Fruit fly (Drosophila melanogaster): Measurements from ENCODE around the gene vrs.

The vrs gene

dm6 chr3R:12413274-12413958, 34.0 kb upstream of the vrs start, which contains the start of the genes Dip-C and pps (continued):
- TF ChIP-seq Tbp (GFP tag; optimal IDR thresholded peaks at IDR 0.05): no peak
- peak; percentile 70 for TF ChIP-seq CG34224 (GFP tag; IDR thresholded peaks at IDR 0.05; ENCODE audit: partially characterized antibody)
- TF ChIP-seq jumu (GFP tag; optimal IDR thresholded peaks at IDR 0.05): no peak
- peak; percentile 40 for TF ChIP-seq nmo (GFP tag; optimal IDR thresholded peaks at IDR 0.05)
- TF ChIP-seq Ets65A (GFP tag): peak; percentile 22
- TF ChIP-seq gfzf (GFP tag; optimal IDR thresholded peaks at IDR 0.05): peak; percentile 80
- TF ChIP-seq BEAF-32 (GFP tag; optimal IDR thresholded peaks at IDR 0.05): peak; percentile 82
- no peak for TF ChIP-seq Ptx1 (GFP tag; IDR thresholded peaks at IDR 0.05)
- peak; percentile 58; the same call in 2 of the 3 replicates for TF ChIP-seq vnd (GFP tag; IDR thresholded peaks at IDR 0.05; ENCODE audit: partially characterized antibody)
- no peak for TF ChIP-seq CG31441 (GFP tag; IDR thresholded peaks at IDR 0.05)
- no peak for TF ChIP-seq jing (GFP tag; optimal IDR thresholded peaks at IDR 0.05)
- no peak for TF ChIP-seq lov (optimal IDR thresholded peaks at IDR 0.05)
- TF ChIP-seq lov (GFP tag; IDR thresholded peaks at IDR 0.05): no peak
- no peak for TF ChIP-seq HLH3B (GFP tag; IDR thresholded peaks at IDR 0.05)
- peak; percentile 37 for TF ChIP-seq CG8924 (tag; optimal IDR thresholded peaks at IDR 0.05)
- TF ChIP-seq YL-1 (GFP tag; optimal IDR thresholded peaks at IDR 0.05): peak; percentile 84
- TF ChIP-seq Dll (GFP tag; IDR thresholded peaks at IDR 0.05; ENCODE audit: partially characterized antibody): peak; percentile 75
- TF ChIP-seq hb (GFP tag; IDR thresholded peaks at IDR 0.05; ENCODE audit: partially characterized antibody): peak; percentile 40; the same call in 1 of the 3 replicates
- no peak for TF ChIP-seq CG10267 (tag; optimal IDR thresholded peaks at IDR 0.05)
- TF ChIP-seq ab (GFP tag; optimal IDR thresholded peaks at IDR 0.05): no peak

dm6 chr3R:12422379-12422975, 25.0 kb upstream of the vrs start, which contains the start of the genes Scgbeta and CG17202:
Gene Scgbeta (minus strand): TSS chr3R:12422429.
Gene CG17202 (plus strand): TSS chr3R:12422768.
- TF ChIP-seq CG12942 (GFP tag; optimal IDR thresholded peaks at IDR 0.05) (no peak), Vsx1 (GFP tag; optimal IDR thresholded peaks at IDR 0.05) (no peak), CG9727 (GFP tag; optimal IDR thresholded peaks at IDR 0.05) (no peak), CG13624 (GFP tag; optimal IDR thresholded peaks at IDR 0.05) (peak; percentile 30), CG14014 (GFP tag; IDR thresholded peaks at IDR 0.05) (peak; percentile 35; the same call in 1 of the 2 replicates), Gug (GFP tag; IDR thresholded peaks at IDR 0.05) (no peak), CG8089 (GFP tag; optimal IDR thresholded peaks at IDR 0.05) (no peak), Sin3A (optimal IDR thresholded peaks at IDR 0.05) (peak; percentile 59), otp (GFP tag; IDR thresholded peaks at IDR 0.05) (peak; percentile 37; the same call in 1 of the 3 replicates), MESR4 (GFP tag; optimal IDR thresholded peaks at IDR 0.05) (peak; percentile 75), Dek (tag; optimal IDR thresholded peaks at IDR 0.05) (peak; percentile 32), CG18599 (GFP tag; optimal IDR thresholded peaks at IDR 0.05) (no peak), CG18476 (GFP tag; optimal IDR thresholded peaks at IDR 0.05) (no peak), Sry-δ (GFP tag; optimal IDR thresholded peaks at IDR 0.05) (peak; percentile 43), CG6654 (GFP tag; optimal IDR thresholded peaks at IDR 0.05) (no peak), chif (GFP tag; optimal IDR thresholded peaks at IDR 0.05) (peak in 1 of 2 experiments; percentile 8), CG4617 (GFP tag; optimal IDR thresholded peaks at IDR 0.05; ENCODE audit: borderline replicate concordance) (peak; percentile 84), sr (GFP tag; IDR thresholded peaks at IDR 0.05) (no peak), en (GFP tag; optimal IDR thresholded peaks at IDR 0.05) (no peak), CG3163 (GFP tag; optimal IDR thresholded peaks at IDR 0.05) (no peak), ATbp (GFP tag; optimal IDR thresholded peaks at IDR 0.05) (no peak), CG2875 (GFP tag; optimal IDR thresholded peaks at IDR 0.05) (no peak), CG13287 (GFP tag; IDR thresholded peaks at IDR 0.05; ENCODE audit: partially characterized antibody) (no peak), Bgb (GFP tag; IDR thresholded peaks at IDR 0.05; ENCODE audit: partially characterized antibody) (peak; percentile 33; the same call in 1 of the 2 replicates), ems (GFP tag; optimal IDR thresholded peaks at IDR 0.05) (no peak), so (GFP tag; IDR thresholded peaks at IDR 0.05) (0 out of 3 replicates have a peak, but pooled peaks have one; percentile 35), knrl (GFP tag; IDR thresholded peaks at IDR 0.05; ENCODE audit: partially characterized antibody) (peak; percentile 49; the same call in 1 of the 3 replicates), lola (GFP tag; optimal IDR thresholded peaks at IDR 0.05) (no peak)
